Fruit fly (Drosophila melanogaster) Kc167 (cell line): ENCODE measurements around the gene PQBP1.

Experiments used
- Myc ChIP-seq: fragments of >200 bp; optimal IDR thresholded peaks from 2 replicates; lab custom pipeline; 2017; ENCODE audit warnings: missing external identifiers
- Sin3A ChIP-seq: fragments of >200 bp; optimal IDR thresholded peaks from 2 replicates; lab custom pipeline; 2018; ENCODE audit warnings: missing external identifiers
- h ChIP-seq: fragments of >200 bp; optimal IDR thresholded peaks from 3 replicates; lab custom pipeline; 2018; ENCODE audit warnings: missing external identifiers
- insv ChIP-seq: fragments of >200 bp; optimal IDR thresholded peaks from 3 replicates; lab custom pipeline; 2018; ENCODE audit warnings: missing external identifiers
- psq ChIP-seq: fragments of >200 bp; optimal IDR thresholded peaks from 2 replicates; lab custom pipeline; 2017; ENCODE audit warnings: missing external identifiers
- ttk ChIP-seq: sonication (Bioruptor generic); optimal IDR thresholded peaks from 2 replicates; lab custom pipeline; 2017; ENCODE audit warnings: missing external identifiers

PQBP1 gene

DNA sequence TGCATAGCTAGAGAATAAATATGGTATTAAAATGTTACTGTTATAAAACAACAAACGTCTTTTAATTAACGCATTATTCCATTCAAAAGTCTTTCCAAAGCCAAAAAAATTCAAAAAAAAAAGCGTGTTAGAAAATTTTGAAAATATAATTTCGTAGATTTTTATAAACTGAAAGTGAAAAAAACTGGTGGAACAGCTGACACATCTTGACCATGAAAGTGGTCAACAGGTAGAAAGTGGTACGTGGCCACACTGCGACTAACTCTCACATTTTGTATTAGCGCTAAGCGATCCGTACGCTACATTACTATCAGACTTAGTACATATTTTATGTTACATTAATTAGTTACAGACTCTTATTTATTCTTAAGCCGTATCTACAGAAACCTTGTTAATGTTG, 5.3 kb downstream of the PQBP1 start, which contains the start of gene CG11836:
CG11836 (plus strand) TSS at position 256 of the 400 bp plus-strand sequence.
- TF ChIP-seq Sin3A (lab: Kevin White, UChicago) (no peak), h (lab: Kevin White, UChicago) (no peak), insv (no peak), psq (lab: Kevin White, UChicago) (no peak), ttk (no peak), Myc (lab: Kevin White, UChicago) (no peak)

- no peak for TF ChIP-seq ttk
- no peak for TF ChIP-seq Sin3A (lab: Kevin White, UChicago)
- no peak for TF ChIP-seq h (lab: Kevin White, UChicago)
- TF ChIP-seq Myc (lab: Kevin White, UChicago), result no peak
- TF ChIP-seq psq (lab: Kevin White, UChicago), result no peak
- TF ChIP-seq insv, result no peak
These were observed 9.0 kb downstream of the PQBP1 start, which contains the start of the genes shams and CG11920 for dm6 chr3R:25074558-25074964. Gene shams, minus strand, starts transcription at chr3R:25074607. Gene CG11920, plus strand, starts transcription at chr3R:25074877.

DNA sequence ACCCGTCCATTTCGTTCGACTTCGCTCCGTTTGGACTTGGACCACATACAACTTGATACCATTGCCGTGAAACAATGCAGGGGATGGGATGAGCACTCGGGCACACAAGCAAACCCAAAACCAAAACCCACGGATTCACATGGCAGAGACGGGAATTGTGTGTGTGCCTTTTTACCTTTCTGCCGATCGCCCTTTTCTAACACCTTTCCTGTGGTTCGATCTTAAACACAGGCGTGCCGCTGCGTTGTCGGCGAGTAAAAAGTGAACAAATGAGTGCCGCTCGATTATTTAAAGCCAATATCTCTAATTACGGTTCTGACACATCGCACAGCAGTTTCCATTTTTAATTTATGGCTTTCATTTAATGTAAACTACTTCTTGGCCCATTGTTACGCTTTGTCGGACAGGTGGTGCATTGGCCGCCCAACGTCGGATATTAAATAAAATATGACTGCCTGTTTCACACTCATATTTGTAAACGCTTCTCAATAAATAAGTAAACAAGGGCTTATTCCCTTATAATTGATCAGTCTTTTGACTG, 11.8 kb downstream of the PQBP1 start:
- TF ChIP-seq psq (lab: Kevin White, UChicago), result no peak
- TF ChIP-seq h (lab: Kevin White, UChicago), result no peak
- no peak for TF ChIP-seq Myc (lab: Kevin White, UChicago)
- TF ChIP-seq Sin3A (lab: Kevin White, UChicago), result no peak
- no peak for TF ChIP-seq ttk
- TF ChIP-seq insv, result no peak

dm6 chr3R:25078665-25079064, 13.1 kb downstream of the PQBP1 start:
- TF ChIP-seq psq (lab: Kevin White, UChicago) (no peak), ttk (no peak), Sin3A (lab: Kevin White, UChicago) (no peak), h (lab: Kevin White, UChicago) (no peak), insv (no peak), Myc (lab: Kevin White, UChicago) (no peak)

DNA sequence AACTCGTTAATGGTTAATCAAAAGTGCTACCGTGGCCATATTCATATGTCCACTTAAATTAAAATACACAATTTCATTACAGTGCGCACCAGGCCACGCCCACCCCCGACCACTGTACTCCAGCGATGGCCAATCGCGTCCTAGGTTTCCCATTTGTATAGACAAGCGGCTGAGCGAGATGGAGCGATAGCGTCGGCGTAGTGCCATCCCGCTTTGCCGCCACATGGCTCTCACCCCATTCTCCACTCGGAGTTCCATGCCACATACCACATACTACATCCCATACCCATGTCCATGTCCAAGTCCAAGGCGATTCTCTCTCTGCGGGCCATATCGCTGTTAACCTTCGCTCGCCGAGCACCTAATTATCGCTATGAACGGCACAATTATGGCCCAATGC, 14.9 kb downstream of the PQBP1 start:
- no peak for TF ChIP-seq h (lab: Kevin White, UChicago)
- no peak for TF ChIP-seq ttk
- TF ChIP-seq Sin3A (lab: Kevin White, UChicago), result no peak
- no peak for TF ChIP-seq Myc (lab: Kevin White, UChicago)
- no peak for TF ChIP-seq psq (lab: Kevin White, UChicago)
- TF ChIP-seq insv, result no peak

DNA sequence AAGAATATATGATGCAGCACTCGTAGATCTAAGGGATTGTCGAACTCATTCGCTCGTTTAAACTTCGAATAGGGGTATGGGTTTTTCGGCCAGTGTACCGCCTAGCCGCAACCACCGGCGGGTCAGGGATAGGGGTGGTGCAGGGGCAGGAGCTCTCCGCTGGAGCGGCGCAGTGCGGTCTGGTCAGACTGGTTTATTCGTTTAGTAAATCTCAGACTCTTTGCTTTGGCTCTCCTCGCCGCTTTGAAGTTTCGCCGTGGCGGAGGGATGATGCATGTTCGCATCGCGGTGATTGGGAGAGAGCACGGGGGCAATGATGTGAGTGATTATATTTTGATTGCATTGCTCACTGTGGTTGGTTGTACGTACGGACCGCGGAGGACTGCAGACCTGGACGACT, 16.8 kb downstream of the PQBP1 start, which contains the start of gene fd96Ca:
fd96Ca (plus strand) TSS at position 337 of the 400 bp plus-strand sequence.
- TF ChIP-seq h (lab: Kevin White, UChicago) (no peak), Sin3A (lab: Kevin White, UChicago) (no peak), ttk (no peak), insv (no peak), Myc (lab: Kevin White, UChicago) (no peak)

- TF ChIP-seq Myc (lab: Kevin White, UChicago) (no peak), h (lab: Kevin White, UChicago) (no peak), ttk (no peak), psq (lab: Kevin White, UChicago) (no peak), insv (no peak), Sin3A (lab: Kevin White, UChicago) (no peak)
These were observed 29.0 kb downstream of the PQBP1 start, which contains the start of gene fd96Cb for dm6 chr3R:25094639-25095038. Gene fd96Cb, plus strand, starts transcription at chr3R:25095012.

DNA sequence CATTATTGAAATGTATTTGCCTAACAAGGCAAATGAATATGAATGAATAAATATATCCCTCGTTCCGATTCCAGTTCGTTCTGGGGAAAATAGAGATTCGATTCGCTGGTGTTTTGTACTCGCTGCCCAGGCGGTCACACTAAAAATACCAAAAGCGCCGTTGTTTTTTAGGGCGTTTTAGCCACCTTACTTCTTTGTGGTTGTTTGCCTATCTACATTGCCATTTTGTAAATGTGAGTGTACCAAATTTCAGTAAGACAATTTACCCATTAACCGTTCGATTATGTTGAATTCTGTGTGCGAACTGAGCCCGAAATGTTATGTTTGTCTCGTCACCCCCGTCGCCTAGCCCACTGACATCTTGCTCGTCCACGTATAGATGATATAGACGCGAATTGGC, 31.9 kb downstream of the PQBP1 start, which contains the start of the genes CG33095 and CG33096:
CG33095 (plus strand) TSS at position 187 of the 400 bp plus-strand sequence.
CG33096 (plus strand) TSS at position 187 of the 400 bp plus-strand sequence.
- TF ChIP-seq h (lab: Kevin White, UChicago) (no peak), ttk (no peak), Sin3A (lab: Kevin White, UChicago) (no peak), insv (no peak), Myc (lab: Kevin White, UChicago) (no peak), psq (lab: Kevin White, UChicago) (no peak)

dm6 chr3R:25102253-25102652, 36.7 kb downstream of the PQBP1 start, which contains the start of gene CG45095:
Gene CG45095, plus strand, starts transcription at chr3R:25102553.
- no peak for TF ChIP-seq Myc (lab: Kevin White, UChicago)
- TF ChIP-seq ttk, result no peak
- no peak for TF ChIP-seq psq (lab: Kevin White, UChicago)
- no peak for TF ChIP-seq insv

DNA sequence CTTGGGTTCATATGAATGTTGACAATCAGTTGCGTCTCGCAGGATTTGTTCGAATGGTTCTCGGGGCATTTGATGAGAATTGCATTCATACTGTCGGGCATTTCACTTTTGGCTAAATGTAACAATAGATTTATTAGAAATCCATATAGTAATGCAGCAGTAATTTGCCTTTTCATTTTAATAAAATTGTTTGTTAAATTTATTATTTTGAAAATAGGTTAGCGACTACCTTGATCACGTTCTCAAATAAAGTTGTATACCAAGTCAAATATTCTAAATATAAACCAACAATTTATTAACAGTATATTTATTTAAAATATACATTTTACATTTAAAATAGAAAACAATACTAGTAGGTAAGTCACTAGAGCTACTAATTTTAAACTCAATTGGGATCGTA, 43.3 kb downstream of the PQBP1 start, which contains the start of gene CG34027:
CG34027 (minus strand) TSS at position 101 of the 400 bp plus-strand sequence.
- TF ChIP-seq ttk, result no peak
- no peak for TF ChIP-seq Myc (lab: Kevin White, UChicago)
- TF ChIP-seq psq (lab: Kevin White, UChicago), result no peak
- TF ChIP-seq Sin3A (lab: Kevin White, UChicago), result no peak
- TF ChIP-seq insv, result no peak
- TF ChIP-seq h (lab: Kevin White, UChicago), result no peak

dm6 chr3R:25112466-25112939, 46.9 kb downstream of the PQBP1 start, which contains the start of gene Nepl16:
Gene Nepl16, minus strand, starts transcription at chr3R:25112516.
- TF ChIP-seq psq (lab: Kevin White, UChicago) (no peak), h (lab: Kevin White, UChicago) (peak; percentile 80)
